Worm (Caenorhabditis elegans) whole organism, L4 larva: ENCODE data around the gene VM106R.1.

Experiments
- ZK337.2 ChIP-seq: fragments of 200-800 bp; sonication (Bioruptor generic); IDR thresholded peaks from 2 replicates; pipeline ENCODE4 v1.3.6; 2022; ENCODE audit warnings: missing genetic modification reagents, missing genetic modification characterization, missing compliant biosample characterization
- lsy-2 ChIP-seq, 2 experiments: fragments of 150-350 bp in 1 of 2; sonication (generic microtip) in 1 of 2; optimal IDR thresholded peaks; 2 replicates each; lab custom pipeline; 2014 to 2017; ENCODE audit warnings: missing biosample characterization in 2 of 2, missing genetic modification characterization in 2 of 2
- nhr-76 ChIP-seq: fragments of 150-350 bp; optimal IDR thresholded peaks from 2 replicates; lab custom pipeline; 2014; ENCODE audit warnings: missing biosample characterization, missing genetic modification characterization
- pha-4 ChIP-seq, 2 experiments: fragments of 150-350 bp in 1 of 2; fragments of 200-800 bp in 1 of 2; sonication (Bioruptor generic) in 1 of 2; IDR thresholded peaks in 1 of 2; optimal IDR thresholded peaks in 1 of 2; 2 replicates each; pipeline versions ENCODE4 v1.3.6 to Lab custom; 2014 to 2022; ENCODE audit warnings: missing genetic modification characterization in 2 of 2, missing genetic modification reagents in 2 of 2, missing biosample characterization in 1 of 2, missing compliant biosample characterization in 1 of 2
- unc-130 ChIP-seq: sonication (generic microtip); optimal IDR thresholded peaks from 2 replicates; lab custom pipeline; 2016; ENCODE audit warnings: missing genetic modification reagents, missing genetic modification characterization, missing compliant biosample characterization
- unc-62 ChIP-seq, 3 experiments: fragments of 150-350 bp in 1 of 3; sonication (generic microtip); optimal IDR thresholded peaks in 2 of 3; peaks in 1 of 3; 1 replicate in 1 of 3; 2 replicates in 2 of 3; lab custom pipeline; 2014 to 2017; ENCODE audit warnings: missing biosample characterization in 3 of 3, missing genetic modification characterization in 3 of 3, missing genetic modification reagents in 3 of 3, missing genotype in 1 of 3

DNA sequence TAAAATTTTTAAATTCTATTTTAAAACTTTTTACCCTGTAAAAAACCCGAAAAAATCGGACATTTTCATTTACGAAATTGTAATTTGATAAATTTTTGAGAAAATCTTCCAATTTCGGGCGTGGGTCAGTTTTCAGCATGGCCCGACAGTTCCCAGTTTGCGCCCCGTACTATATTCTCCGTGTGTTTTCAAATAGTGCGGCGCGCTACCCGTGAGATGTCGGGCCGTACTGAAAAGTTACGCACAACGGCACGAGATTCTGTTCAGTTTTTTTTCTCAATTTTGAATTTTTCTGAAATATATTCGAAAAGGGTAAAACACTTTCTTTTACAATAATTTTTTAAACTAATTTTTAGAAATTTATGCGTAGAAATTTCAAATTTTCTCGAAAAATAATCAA is 18.1 kb upstream of the VM106R.1 start:
- TF ChIP-seq ZK337.2 (GFP tag; lab: Robert Waterston, UW) (no peak), pha-4 (GFP tag; IDR thresholded peaks at IDR 0.05; lab: Robert Waterston, UW) (no peak), pha-4 (tag; optimal IDR thresholded peaks at IDR 0.05; lab: Kevin White, UChicago) (no peak), unc-62 (GFP tag; optimal IDR thresholded peaks at IDR 0.05 in 1 of 2; lab: Kevin White, UChicago) (no peak), unc-62 (tag; optimal IDR thresholded peaks at IDR 0.05; lab: Kevin White, UChicago) (no peak), nhr-76 (tag; lab: Kevin White, UChicago) (no peak), lsy-2 (tag; optimal IDR thresholded peaks at IDR 0.05; lab: Kevin White, UChicago) (no peak), unc-130 (GFP tag; lab: Kevin White, UChicago) (no peak)
